Worm (Caenorhabditis elegans): ENCODE results near the gene F54D8.6.

The F54D8.6 gene

DNA sequence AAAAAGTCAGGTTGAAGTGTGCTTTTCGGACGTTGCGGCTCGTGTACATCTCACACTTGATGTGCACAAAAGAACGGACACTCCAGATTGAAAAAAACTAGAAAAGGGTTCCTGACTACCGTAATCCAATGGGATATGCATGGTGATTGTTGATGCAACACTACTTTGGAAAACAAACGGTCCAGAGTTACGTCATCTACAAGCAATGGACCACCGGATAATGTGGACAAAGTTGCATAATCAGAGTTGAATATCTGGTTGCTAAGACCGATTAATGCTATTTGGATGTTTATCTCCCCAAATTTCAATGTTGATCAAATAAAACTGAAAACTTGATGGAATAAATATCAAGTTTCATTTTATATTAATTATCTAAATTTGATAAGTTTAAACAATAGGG lies 47.2 kb downstream of the F54D8.6 start:
- no peak for TF ChIP-seq dsc-1 (tag; optimal IDR thresholded peaks at IDR 0.05)
- TF ChIP-seq nhr-47 (tag; optimal IDR thresholded peaks at IDR 0.05), result no peak
- TF ChIP-seq zag-1 (tag; optimal IDR thresholded peaks at IDR 0.05), result no peak
- TF ChIP-seq lsy-2 (tag; optimal IDR thresholded peaks at IDR 0.05), result no peak
- TF ChIP-seq ama-1 (optimal IDR thresholded peaks at IDR 0.05), result no peak
- TF ChIP-seq unc-86 (tag; optimal IDR thresholded peaks at IDR 0.05), result no peak
- TF ChIP-seq pag-3 (tag; optimal IDR thresholded peaks at IDR 0.05; ENCODE audit: borderline replicate concordance, insufficient read depth), result no peak
- no peak for TF ChIP-seq nhr-84 (tag; optimal IDR thresholded peaks at IDR 0.05)
- TF ChIP-seq ceh-88 (GFP tag; IDR thresholded peaks at IDR 0.05), result no peak
- TF ChIP-seq sptf-1 (tag; optimal IDR thresholded peaks at IDR 0.05), result no peak
- TF ChIP-seq skn-1 (tag; optimal IDR thresholded peaks at IDR 0.05), result no peak
- TF ChIP-seq aha-1 (tag; optimal IDR thresholded peaks at IDR 0.05), result no peak
- no peak for TF ChIP-seq unc-130 (tag; optimal IDR thresholded peaks at IDR 0.05)
- no peak for TF ChIP-seq hpl-2 (GFP tag; optimal IDR thresholded peaks at IDR 0.05)

ce11 chrIII:5150980-5151379 lies 48.2 kb downstream of the F54D8.6 start:
- TF ChIP-seq nhr-71 (tag; optimal IDR thresholded peaks at IDR 0.05) (no peak), unc-86 (tag; optimal IDR thresholded peaks at IDR 0.05) (no peak)

ce11 chrIII:5153137-5153536 lies 50.4 kb downstream of the F54D8.6 start, which contains the start of the genes rbm-42 and grwd-1:
Gene rbm-42 (minus strand): TSS chrIII:5153229.
Gene grwd-1 (plus strand): TSS chrIII:5153464.
- TF ChIP-seq alr-1 (tag; optimal IDR thresholded peaks at IDR 0.05; ENCODE audit: borderline replicate concordance) (no peak), mep-1 (tag; optimal IDR thresholded peaks at IDR 0.05) (peak; percentile 62), efl-1 (optimal IDR thresholded peaks at IDR 0.05) (peak; percentile 32 to 43), efl-1 (GFP tag; optimal IDR thresholded peaks at IDR 0.05 in 1 of 2) (peak; percentile 58 to 76), skn-1 (tag; optimal IDR thresholded peaks at IDR 0.05) (peak; percentile 20), pag-3 (tag; optimal IDR thresholded peaks at IDR 0.05; ENCODE audit: borderline replicate concordance, insufficient read depth) (no peak), lsy-2 (tag; optimal IDR thresholded peaks at IDR 0.05) (peak; percentile 27 to 66), blmp-1 (tag; optimal IDR thresholded peaks at IDR 0.05) (peak; percentile 15), tbx-2 (tag; optimal IDR thresholded peaks at IDR 0.05) (peak; percentile 42), nhr-76 (tag; optimal IDR thresholded peaks at IDR 0.05) (no peak), lin-35 (GFP tag; optimal IDR thresholded peaks at IDR 0.05) (peak; percentile 21 to 57), nhr-71 (tag; optimal IDR thresholded peaks at IDR 0.05) (no peak), mef-2 (tag; optimal IDR thresholded peaks at IDR 0.05) (no peak), ceh-8 (GFP tag; optimal IDR thresholded peaks at IDR 0.05) (no peak), snu-23 (GFP tag; optimal IDR thresholded peaks at IDR 0.05) (peak; percentile 30), hpl-2 (GFP tag; optimal IDR thresholded peaks at IDR 0.05) (no peak), dsc-1 (tag; optimal IDR thresholded peaks at IDR 0.05) (no peak), elt-3 (tag; optimal IDR thresholded peaks at IDR 0.05) (no peak), dpl-1 (GFP tag; optimal IDR thresholded peaks at IDR 0.05) (peak in 2 of 3 experiments; percentile 49 to 57), lin-14 (GFP tag; optimal IDR thresholded peaks at IDR 0.05) (no peak), aly-2 (tag; optimal IDR thresholded peaks at IDR 0.05) (no peak), F16B12.6 (tag; optimal IDR thresholded peaks at IDR 0.05) (peak; percentile 83), sptf-1 (tag; optimal IDR thresholded peaks at IDR 0.05) (no peak), C16A3.4 (tag; optimal IDR thresholded peaks at IDR 0.05) (peak; percentile 8)

ce11 chrIII:5155393-5155792 lies 52.6 kb downstream of the F54D8.6 start:
- no peak for TF ChIP-seq C04F5.9 (tag; optimal IDR thresholded peaks at IDR 0.05)
- TF ChIP-seq nhr-85 (tag), result no peak
- TF ChIP-seq ama-1 (optimal IDR thresholded peaks at IDR 0.05), result no peak

Measured in whole organism, L1 larva.